Worm (Caenorhabditis elegans) whole organism, L4 larva: ENCODE results near the gene nasp-1.

Experiments used
- R02D3.7 ChIP-seq: fragments of 150-350 bp; sonication (generic microtip); optimal IDR thresholded peaks from 3 replicates; lab custom pipeline; 2014; ENCODE audit warnings: missing biosample characterization, missing genetic modification characterization
- ZK546.5 ChIP-seq, 2 experiments: sonication (generic microtip); optimal IDR thresholded peaks; 2 replicates each; lab custom pipeline; 2017; ENCODE audit warnings: missing biosample characterization in 2 of 2, missing genetic modification characterization in 2 of 2
- daf-12 ChIP-seq: fragments of 150-350 bp; optimal IDR thresholded peaks from 2 replicates; lab custom pipeline; 2014; ENCODE audit warnings: missing biosample characterization, missing genetic modification reagents, missing genetic modification characterization
- dmd-8 ChIP-seq: fragments of 200-800 bp; sonication (Bioruptor generic); IDR thresholded peaks from 2 replicates; pipeline ENCODE4 v1.3.6; 2022; ENCODE audit warnings: missing genetic modification characterization, missing compliant biosample characterization
- lin-13 ChIP-seq: fragments of 150-350 bp; optimal IDR thresholded peaks from 2 replicates; lab custom pipeline; 2014; ENCODE audit warnings: missing biosample characterization, missing genetic modification reagents, missing genetic modification characterization
- lsy-2 ChIP-seq, 2 experiments: fragments of 150-350 bp in 1 of 2; sonication (generic microtip) in 1 of 2; optimal IDR thresholded peaks; 2 replicates each; lab custom pipeline; 2014 to 2017; ENCODE audit warnings: missing biosample characterization in 2 of 2, missing genetic modification characterization in 2 of 2
- madf-5 ChIP-seq, 2 experiments: fragments of 200-800 bp; sonication (Bioruptor generic); IDR thresholded peaks; 2 replicates each; pipeline ENCODE4 v1.3.6; 2022; ENCODE audit warnings: missing compliant biosample characterization in 2 of 2, missing genetic modification characterization in 2 of 2
- mdt-29 ChIP-seq: fragments of 200-800 bp; sonication (Bioruptor generic); IDR thresholded peaks from 2 replicates; pipeline ENCODE4 v1.3.6; 2022; ENCODE audit warnings: missing genetic modification reagents, missing genetic modification characterization, missing compliant biosample characterization
- nhr-11 ChIP-seq: fragments of 150-350 bp; optimal IDR thresholded peaks from 2 replicates; lab custom pipeline; 2014; ENCODE audit warnings: missing biosample characterization, missing genetic modification characterization
- nhr-48 ChIP-seq: sonication (generic microtip); optimal IDR thresholded peaks from 2 replicates; lab custom pipeline; 2016; ENCODE audit warnings: mild to moderate bottlenecking, missing genetic modification characterization, missing compliant biosample characterization
- pha-4 ChIP-seq, 2 experiments: fragments of 150-350 bp in 1 of 2; fragments of 200-800 bp in 1 of 2; sonication (Bioruptor generic) in 1 of 2; IDR thresholded peaks in 1 of 2; optimal IDR thresholded peaks in 1 of 2; 2 replicates each; pipeline versions ENCODE4 v1.3.6 to Lab custom; 2014 to 2022; ENCODE audit warnings: missing genetic modification characterization in 2 of 2, missing genetic modification reagents in 2 of 2, missing biosample characterization in 1 of 2, missing compliant biosample characterization in 1 of 2
- set-16 ChIP-seq: fragments of 200-800 bp; sonication (Bioruptor generic); IDR thresholded peaks from 2 replicates; pipeline ENCODE4 v1.3.6; 2022; ENCODE audit warnings: missing genetic modification reagents, missing genetic modification characterization, missing compliant biosample characterization
- skn-1 ChIP-seq: fragments of 150-350 bp; optimal IDR thresholded peaks from 2 replicates; lab custom pipeline; 2014; ENCODE audit warnings: missing biosample characterization, missing genetic modification characterization

ce11 chrII:11112419-11112818 is 6.0 kb downstream of the nasp-1 start, which contains the start of gene mat-2:
- TF ChIP-seq lsy-2 (tag; optimal IDR thresholded peaks at IDR 0.05; lab: Kevin White, UChicago) = no peak
- no peak for TF ChIP-seq mdt-29 (GFP tag; lab: Robert Waterston, UW)
- TF ChIP-seq R02D3.7 (tag; lab: Kevin White, UChicago) = no peak
- no peak for TF ChIP-seq pha-4 (GFP tag; IDR thresholded peaks at IDR 0.05; lab: Robert Waterston, UW)
- no peak for TF ChIP-seq pha-4 (tag; optimal IDR thresholded peaks at IDR 0.05; lab: Kevin White, UChicago)
- TF ChIP-seq dmd-8 = no peak
- TF ChIP-seq ZK546.5 (tag; optimal IDR thresholded peaks at IDR 0.05; lab: Kevin White, UChicago) = no peak
- TF ChIP-seq nhr-48 (tag; lab: Kevin White, UChicago) = no peak
- no peak for TF ChIP-seq nhr-11 (tag; lab: Kevin White, UChicago)
- no peak for TF ChIP-seq daf-12 (tag; lab: Kevin White, UChicago)
- TF ChIP-seq madf-5 (GFP tag; IDR thresholded peaks at IDR 0.05; lab: Robert Waterston, UW) = no peak
- no peak for TF ChIP-seq lin-13
- TF ChIP-seq skn-1 (tag; lab: Kevin White, UChicago) = no peak
- TF ChIP-seq set-16 (GFP tag; lab: Robert Waterston, UW) = no peak
